Worm (Caenorhabditis elegans): ENCODE measurements around the gene F42G2.5.

- no peak for TF ChIP-seq dao-5 (tag; optimal IDR thresholded peaks at IDR 0.05)
- no peak for TF ChIP-seq him-1 (tag; optimal IDR thresholded peaks at IDR 0.05)
These were observed 14.2 kb upstream of the F42G2.5 start, which contains the start of gene ceh-86 for ce11 chrII:2431972-2432371.
